Fruit fly (Drosophila melanogaster) whole organism, wandering third instar larva: ENCODE data around the gene CG10345.

ENCODE experiments used
- CrebA ChIP-seq: fragments of 200-800 bp; sonication (Bioruptor generic); optimal IDR thresholded peaks from 2 replicates; lab custom pipeline; 2016; ENCODE audit warnings: missing biosample characterization, mild to moderate bottlenecking, missing genetic modification characterization, borderline replicate concordance
- Myc ChIP-seq: fragments of >200 bp; optimal IDR thresholded peaks from 2 replicates; lab custom pipeline; 2017
- pan ChIP-seq: fragments of >200 bp; optimal IDR thresholded peaks from 2 replicates; lab custom pipeline; 2017
- psq ChIP-seq: fragments of 200-800 bp; sonication (Bioruptor generic); optimal IDR thresholded peaks from 3 replicates; lab custom pipeline; 2017; ENCODE audit warnings: missing biosample characterization, mild to moderate bottlenecking, missing genetic modification characterization, moderate library complexity

DNA sequence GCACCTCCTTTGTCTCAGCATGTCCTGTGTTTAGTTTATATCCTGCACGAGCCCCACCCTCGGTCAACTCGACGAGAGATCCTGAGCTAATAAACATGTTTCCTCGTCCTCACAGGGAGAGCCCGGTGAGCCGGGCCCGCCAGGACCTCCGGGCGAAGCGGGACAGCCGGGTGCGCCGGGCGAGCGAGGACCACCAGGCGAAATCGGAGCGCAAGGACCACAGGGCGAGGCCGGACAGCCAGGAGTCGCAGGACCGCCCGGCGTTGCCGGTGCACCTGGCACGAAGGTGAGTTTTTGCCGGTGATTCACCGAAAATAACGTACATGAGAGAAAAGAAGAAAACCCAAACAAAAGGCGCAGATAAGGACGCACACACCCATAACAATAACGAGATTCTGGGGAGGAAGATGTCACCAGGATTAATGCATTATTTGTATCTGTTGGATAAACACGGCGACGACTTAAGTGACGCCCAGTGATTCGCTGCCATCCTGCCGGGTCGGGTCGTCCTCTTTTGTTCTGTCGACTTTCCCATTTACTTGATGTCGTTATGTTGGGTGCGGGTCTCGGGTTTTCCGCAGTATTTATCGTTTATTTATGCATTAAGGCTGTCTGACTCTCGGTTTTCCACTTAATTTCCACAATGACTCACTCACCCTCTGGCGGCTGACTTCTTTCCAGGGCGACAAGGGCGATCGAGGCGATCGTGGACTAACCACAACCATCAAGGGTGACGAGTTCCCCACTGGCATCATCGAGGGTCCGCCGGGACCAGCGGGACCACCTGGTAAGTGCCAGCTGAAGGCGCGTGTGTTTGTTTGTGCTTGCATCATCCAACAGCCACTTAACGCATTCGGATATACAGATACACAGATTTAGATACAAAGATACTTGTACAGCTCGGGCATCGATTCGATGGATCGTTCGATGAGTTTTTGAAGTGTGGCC lies 52.7 kb downstream of the CG10345 start:
- TF ChIP-seq psq (GFP tag; lab: Kevin White, UChicago) (no peak), CrebA (GFP tag; lab: Kevin White, UChicago) (no peak), pan (lab: Kevin White, UChicago) (no peak), Myc (lab: Kevin White, UChicago) (no peak)
